Worm (Caenorhabditis elegans) whole organism, L1 larva: ENCODE measurements around the gene exc-7.

Source experiments
- fos-1 ChIP-seq: fragments of 150-350 bp; optimal IDR thresholded peaks from 2 replicates; lab custom pipeline; 2014; ENCODE audit warnings: missing biosample characterization, missing genetic modification characterization
- lir-3 ChIP-seq: sonication (generic microtip); optimal IDR thresholded peaks from 2 replicates; lab custom pipeline; 2016; ENCODE audit warnings: mild to moderate bottlenecking, missing genetic modification characterization, moderate library complexity, missing compliant biosample characterization; ENCODE audit not compliant: poor library complexity
- nhr-237 ChIP-seq: fragments of 150-350 bp; optimal IDR thresholded peaks from 2 replicates; lab custom pipeline; 2014; ENCODE audit warnings: missing biosample characterization, missing genetic modification characterization
- snpc-4 ChIP-seq: fragments of 150-350 bp; optimal IDR thresholded peaks from 2 replicates; lab custom pipeline; 2014; ENCODE audit warnings: missing biosample characterization, missing genetic modification characterization

- TF ChIP-seq snpc-4 (no peak), nhr-237 (tag; lab: Kevin White, UChicago) (no peak), lir-3 (tag; lab: Kevin White, UChicago) (no peak), fos-1 (no peak)
These were observed 24.4 kb downstream of the exc-7 start for ce11 chrII:9600022-9600722.
